Worm (Caenorhabditis elegans) whole organism, dauer: ENCODE measurements around the gene col-12.

Experiments
- unc-62 ChIP-seq: sonication (generic microtip); optimal IDR thresholded peaks from 2 replicates; lab custom pipeline; 2017; ENCODE audit warnings: missing biosample characterization, missing genetic modification reagents, missing genetic modification characterization

Gene col-12

ce11 chrV:10404701-10405100 is 20.3 kb downstream of the col-12 start:
- no peak for TF ChIP-seq unc-62 (GFP tag; lab: Kevin White, UChicago)

ce11 chrV:10402804-10403203 is 22.2 kb downstream of the col-12 start, which contains the start of gene F15H10.8:
Gene F15H10.8 (minus strand): TSS chrV:10402904.
- no peak for TF ChIP-seq unc-62 (GFP tag; lab: Kevin White, UChicago)

DNA sequence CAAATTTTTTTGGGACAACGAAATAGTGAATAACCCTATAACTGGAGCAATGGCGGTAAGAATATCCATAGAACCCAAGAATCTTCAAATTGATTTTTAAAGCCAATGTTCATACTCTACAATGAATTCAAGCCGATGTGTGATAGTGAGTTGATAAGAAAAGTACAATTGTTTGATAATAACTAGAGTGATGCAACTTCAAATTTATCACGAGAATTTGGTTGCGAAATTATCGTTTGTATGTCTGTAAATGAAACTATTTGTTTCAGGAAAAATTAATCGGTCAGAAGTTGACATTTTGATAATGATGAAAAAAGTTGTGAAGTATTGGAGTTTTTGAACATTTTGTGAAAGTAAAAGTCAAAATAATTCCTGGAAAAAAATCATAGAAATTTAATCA is 25.7 kb downstream of the col-12 start:
- no peak for TF ChIP-seq unc-62 (GFP tag; lab: Kevin White, UChicago)

ce11 chrV:10398431-10398830 is 26.6 kb downstream of the col-12 start, which contains the start of gene ugt-2:
Gene ugt-2 (plus strand): TSS chrV:10398801.
- no peak for TF ChIP-seq unc-62 (GFP tag; lab: Kevin White, UChicago)

DNA sequence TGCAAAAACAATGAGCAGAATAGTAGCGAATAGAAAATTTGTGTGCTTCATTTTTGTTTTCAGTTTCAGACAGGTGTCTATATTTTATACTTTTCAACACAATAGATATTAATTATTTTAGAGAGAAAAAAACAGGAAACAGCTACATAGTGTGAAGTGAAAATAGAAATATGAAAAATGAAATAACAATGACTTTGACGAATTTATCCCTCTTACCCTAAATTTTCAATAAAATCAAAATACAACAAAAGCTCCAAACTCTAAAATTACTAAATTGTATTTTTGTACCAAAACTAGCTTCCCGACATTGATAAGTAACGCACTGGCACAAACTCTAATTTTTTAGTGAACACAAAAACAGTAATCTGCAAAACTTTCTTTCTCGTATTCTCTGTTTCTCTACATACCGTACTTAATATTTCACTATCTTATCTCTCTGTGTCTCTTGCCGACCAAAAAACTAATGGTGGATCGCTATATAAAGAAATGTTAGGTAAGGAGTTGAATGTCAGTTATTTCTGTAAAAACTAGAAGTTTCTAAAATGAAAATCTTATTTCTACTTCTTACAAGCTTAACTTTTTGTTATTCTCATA is 29.7 kb downstream of the col-12 start, which contains the start of the genes col-151 and ugt-1:
Gene col-151 (minus strand): TSS at position 51 of the 594 bp plus-strand sequence.
Gene ugt-1 (plus strand): TSS at position 491 of the 594 bp plus-strand sequence.
- TF ChIP-seq unc-62 (GFP tag; lab: Kevin White, UChicago): no peak

DNA sequence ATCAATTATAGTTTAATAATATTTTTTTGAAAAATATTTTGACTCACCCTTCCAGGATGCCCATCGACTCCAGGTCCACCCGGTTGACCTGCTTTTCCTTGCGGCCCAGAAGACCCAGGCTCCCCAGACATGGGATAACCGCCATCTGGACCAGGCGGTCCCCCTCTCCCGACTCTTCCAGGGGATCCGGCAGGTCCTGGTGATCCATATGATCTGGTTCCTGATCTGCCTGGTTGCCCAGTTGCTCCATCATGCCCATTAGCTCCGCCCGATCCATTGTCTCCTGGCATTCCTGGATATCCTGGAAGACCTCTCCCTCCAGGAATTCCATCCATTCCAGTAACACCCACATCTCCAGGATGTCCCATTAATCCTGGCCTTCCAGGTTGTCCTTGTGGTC is 31.3 kb downstream of the col-12 start:
- no peak for TF ChIP-seq unc-62 (GFP tag; lab: Kevin White, UChicago)

ce11 chrV:10388318-10388717 is 36.7 kb downstream of the col-12 start, which contains the start of gene AC3.5:
Gene AC3.5 (plus strand): TSS chrV:10388527.
- no peak for TF ChIP-seq unc-62 (GFP tag; lab: Kevin White, UChicago)

DNA sequence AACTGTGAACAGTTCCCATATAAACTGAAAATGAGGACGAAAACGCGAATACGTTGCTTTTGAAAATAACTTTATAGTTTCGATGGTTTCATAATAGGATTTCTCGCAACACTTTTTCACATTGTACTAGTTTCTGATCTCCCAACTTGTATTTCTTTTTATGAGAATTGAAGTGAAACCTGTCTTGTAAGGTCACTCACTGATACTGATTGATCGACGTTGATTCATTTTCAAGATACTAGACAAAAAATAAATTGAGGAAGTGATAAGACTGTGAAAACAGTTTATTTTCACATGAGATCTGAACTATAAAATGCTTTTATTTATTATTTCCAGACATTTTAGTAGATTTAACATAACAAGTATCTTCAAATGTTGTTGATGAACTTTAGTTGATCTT is 37.6 kb downstream of the col-12 start:
- no peak for TF ChIP-seq unc-62 (GFP tag; lab: Kevin White, UChicago)

DNA sequence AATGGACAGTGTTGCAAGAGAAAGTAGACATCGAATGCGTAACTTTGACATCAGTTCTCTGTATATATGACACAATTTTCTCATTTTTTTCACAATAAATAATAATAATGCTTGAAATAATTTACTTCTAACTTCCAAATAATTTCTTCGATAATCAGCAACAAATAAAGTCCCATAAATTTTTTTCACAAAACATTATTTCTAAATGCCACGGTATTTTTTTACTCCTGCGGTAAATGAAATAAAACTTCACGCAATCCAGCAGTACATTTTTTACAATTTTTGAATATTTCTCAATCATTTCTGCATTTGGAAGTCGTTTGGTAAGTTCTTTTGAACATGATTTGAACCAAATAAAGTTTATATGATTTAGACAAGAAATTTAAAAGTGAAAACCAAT is 41.0 kb downstream of the col-12 start, which contains the start of gene spe-10:
Gene spe-10 (plus strand): TSS at position 301 of the 400 bp plus-strand sequence.
- TF ChIP-seq unc-62 (GFP tag; lab: Kevin White, UChicago): no peak

DNA sequence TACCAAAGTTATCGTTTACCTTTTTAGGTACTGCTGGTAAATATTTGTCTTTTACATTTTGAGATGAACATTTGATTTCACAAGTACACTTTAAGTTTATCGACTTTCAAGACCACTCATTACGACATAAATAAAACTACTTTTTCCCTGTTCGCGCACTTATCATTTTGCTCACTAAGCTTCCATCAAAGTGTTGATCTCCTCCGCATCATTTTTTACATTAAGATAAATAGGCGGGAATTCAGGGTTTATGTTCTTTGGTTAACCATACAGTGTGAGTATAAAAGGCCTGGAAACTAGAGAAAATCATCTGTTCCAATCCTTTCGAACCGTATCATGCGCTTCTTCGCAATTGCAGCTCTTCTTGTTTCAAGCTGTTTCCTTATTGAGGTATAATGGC is 42.9 kb downstream of the col-12 start, which contains the start of gene pqn-2:
Gene pqn-2 (plus strand): TSS at position 301 of the 400 bp plus-strand sequence.
- no peak for TF ChIP-seq unc-62 (GFP tag; lab: Kevin White, UChicago)

ce11 chrV:10381726-10382125 is 43.3 kb downstream of the col-12 start, which contains the start of gene abu-1:
Gene abu-1 (minus strand): TSS chrV:10381826.
- TF ChIP-seq unc-62 (GFP tag; lab: Kevin White, UChicago): no peak

DNA sequence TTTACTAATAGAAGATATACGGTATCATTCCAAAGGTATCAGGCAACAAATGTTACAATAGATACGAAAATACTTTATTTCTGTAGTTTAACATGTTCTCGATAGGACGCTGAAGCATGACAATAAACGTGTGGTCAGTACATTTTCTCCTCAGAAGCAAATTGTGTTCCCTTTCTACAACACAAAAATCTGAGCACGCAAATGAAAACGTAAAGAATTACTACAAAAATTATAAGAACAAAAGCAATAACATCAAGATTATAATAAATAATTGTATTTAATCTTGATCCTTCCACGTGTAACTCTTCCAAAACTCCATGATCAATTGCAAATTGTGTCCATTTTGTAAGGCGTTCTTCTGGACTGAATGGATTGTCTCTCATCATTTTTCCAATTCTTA is 45.2 kb downstream of the col-12 start:
- TF ChIP-seq unc-62 (GFP tag; lab: Kevin White, UChicago): no peak

ce11 chrV:10379293-10379692 is 45.7 kb downstream of the col-12 start, which contains the start of gene AC3.12:
Gene AC3.12 (minus strand): TSS chrV:10379393.
- no peak for TF ChIP-seq unc-62 (GFP tag; lab: Kevin White, UChicago)
